ENCODE assay signal across 8 worm cellular contexts in the genomic region with DNA sequence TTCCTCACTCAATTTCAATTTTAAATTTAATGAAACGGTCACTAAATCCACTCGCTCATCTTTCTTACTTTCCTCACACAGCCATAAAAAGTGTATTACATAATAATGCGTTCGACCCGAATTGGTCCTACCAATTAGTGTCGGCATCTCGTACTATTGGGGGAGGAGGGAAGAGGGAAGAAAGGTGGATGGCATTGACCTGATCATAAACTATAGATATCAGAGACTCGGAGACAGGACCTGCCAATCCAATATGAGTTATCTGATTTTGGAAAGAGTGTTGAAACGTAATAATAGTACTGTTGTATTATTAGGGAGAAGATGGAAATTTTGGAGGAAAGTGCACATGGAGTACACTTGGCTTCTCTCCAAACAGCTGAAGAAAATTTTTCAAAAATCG.
TF ChIP-seq lines count a peak whose summit lies in the region.

No protein-coding gene starts in this region.

TF ChIP-seq in whole organism, L1 larva, 84 proteins besides CTCF, POLR2A, EP300 and RAD21:
- TF ChIP-seq blmp-1 (tag; optimal IDR thresholded peaks at IDR 0.05; lab: Kevin White, UChicago), result peak; percentile 6
- no peak for TF ChIP-seq unc-30 (tag; optimal IDR thresholded peaks at IDR 0.05; lab: Kevin White, UChicago)
TF ChIP-seq in whole organism, L1 larva: peak in this region for 1.

TF ChIP-seq in whole organism, L2 larva, 48 proteins besides CTCF, POLR2A, EP300 and RAD21:
- peak; percentile 15 for TF ChIP-seq ceh-16 (tag; optimal IDR thresholded peaks at IDR 0.05; lab: Kevin White, UChicago)
- TF ChIP-seq nhr-129 (tag; optimal IDR thresholded peaks at IDR 0.05; lab: Kevin White, UChicago), result no peak
- no peak for TF ChIP-seq unc-55 (GFP tag; optimal IDR thresholded peaks at IDR 0.05; lab: Kevin White, UChicago)
- no peak for TF ChIP-seq elt-3 (tag; optimal IDR thresholded peaks at IDR 0.05; lab: Kevin White, UChicago)
- no peak for TF ChIP-seq fos-1 (tag; optimal IDR thresholded peaks at IDR 0.05; lab: Kevin White, UChicago)
TF ChIP-seq in whole organism, L2 larva: peak in this region for 1.

TF ChIP-seq in whole organism, L3 larva, 47 proteins besides CTCF, POLR2A, EP300 and RAD21:
- TF ChIP-seq nhr-77 (tag; optimal IDR thresholded peaks at IDR 0.05; lab: Kevin White, UChicago) (no peak), daf-12 (tag; optimal IDR thresholded peaks at IDR 0.05; lab: Kevin White, UChicago) (no peak), ztf-4 (tag; optimal IDR thresholded peaks at IDR 0.05; lab: Kevin White, UChicago) (no peak), tbx-2 (tag; optimal IDR thresholded peaks at IDR 0.05; lab: Kevin White, UChicago) (no peak), elt-2 (tag; optimal IDR thresholded peaks at IDR 0.05; lab: Kevin White, UChicago) (no peak), nhr-23 (tag; optimal IDR thresholded peaks at IDR 0.05; lab: Kevin White, UChicago) (peak; percentile 2), snpc-4 (tag; optimal IDR thresholded peaks at IDR 0.05; lab: Kevin White, UChicago) (no peak), nhr-237 (tag; optimal IDR thresholded peaks at IDR 0.05; lab: Kevin White, UChicago) (no peak)

TF ChIP-seq in whole organism, L4 larva, 104 proteins besides CTCF, POLR2A, EP300 and RAD21:
- TF ChIP-seq aha-1 (tag; lab: Kevin White, UChicago), result peak; percentile 0
- TF ChIP-seq F37D6.2 (tag; optimal IDR thresholded peaks at IDR 0.05; lab: Kevin White, UChicago), result no peak

TF ChIP-seq in whole organism, late embryonic, 69 proteins besides CTCF, POLR2A, EP300 and RAD21:
- TF ChIP-seq unc-55 (GFP tag; optimal IDR thresholded peaks at IDR 0.05; lab: Kevin White, UChicago), result peak; percentile 5
- no peak for TF ChIP-seq ceh-14 (tag; optimal IDR thresholded peaks at IDR 0.05; lab: Kevin White, UChicago)
- no peak for TF ChIP-seq odd-2 (tag; optimal IDR thresholded peaks at IDR 0.05; lab: Kevin White, UChicago)

TF ChIP-seq in whole organism, midembryonic, 9 proteins besides CTCF, POLR2A, EP300 and RAD21:
- TF ChIP-seq tab-1 (GFP tag; IDR thresholded peaks at IDR 0.05; lab: Robert Waterston, UW), result no peak
- TF ChIP-seq flt-1 (GFP tag; IDR thresholded peaks at IDR 0.05; lab: Robert Waterston, UW), result 0 out of 2 replicates have a peak, but pooled peaks have one; percentile 24
TF ChIP-seq in whole organism, midembryonic: peak in this region for 1.

TF ChIP-seq in whole organism, mixed stage, embryonic, 35 proteins besides CTCF, POLR2A, EP300 and RAD21:
- TF ChIP-seq ham-2 (GFP tag; optimal IDR thresholded peaks at IDR 0.05; lab: Kevin White, UChicago) (no peak), elt-1 (tag; optimal IDR thresholded peaks at IDR 0.05; lab: Kevin White, UChicago; ENCODE audit: borderline replicate concordance, insufficient read depth) (peak; percentile 63), unc-62 (GFP tag; optimal IDR thresholded peaks at IDR 0.05; lab: Kevin White, UChicago) (peak; percentile 68), nhr-2 (tag; optimal IDR thresholded peaks at IDR 0.05; lab: Kevin White, UChicago) (peak; percentile 93), sptf-1 (tag; optimal IDR thresholded peaks at IDR 0.05; lab: Kevin White, UChicago) (no peak)

TF ChIP-seq in whole organism, young adult, 124 proteins besides CTCF, POLR2A, EP300 and RAD21:
- no peak for TF ChIP-seq Y56A3A.18 (GFP tag; IDR thresholded peaks at IDR 0.05; lab: Robert Waterston, UW)
- TF ChIP-seq unc-62 (GFP tag; optimal IDR thresholded peaks at IDR 0.05; lab: Kevin White, UChicago), result peak; percentile 1
